Worm (Caenorhabditis elegans): ENCODE data around the gene F58B4.6.

ce11 chrV:10939990-10940570, 15.2 kb downstream of the F58B4.6 start:
- TF ChIP-seq unc-39 (tag; optimal IDR thresholded peaks at IDR 0.05): no peak
- TF ChIP-seq lin-39 (tag; optimal IDR thresholded peaks at IDR 0.05): no peak
- no peak for TF ChIP-seq ztf-11 (tag; optimal IDR thresholded peaks at IDR 0.05)
- TF ChIP-seq nhr-12 (tag; optimal IDR thresholded peaks at IDR 0.05): no peak
- no peak for TF ChIP-seq egl-27 (tag; optimal IDR thresholded peaks at IDR 0.05)
- no peak for TF ChIP-seq nhr-76 (tag; optimal IDR thresholded peaks at IDR 0.05)
- no peak for TF ChIP-seq ama-1 (optimal IDR thresholded peaks at IDR 0.05)
- no peak for TF ChIP-seq R02D3.7 (tag; optimal IDR thresholded peaks at IDR 0.05)
- TF ChIP-seq ceh-16 (tag; optimal IDR thresholded peaks at IDR 0.05): no peak
- no peak for TF ChIP-seq pqm-1 (tag; optimal IDR thresholded peaks at IDR 0.05)
- TF ChIP-seq nhr-67 (tag; optimal IDR thresholded peaks at IDR 0.05): no peak
- no peak for TF ChIP-seq unc-62 (GFP tag; optimal IDR thresholded peaks at IDR 0.05)
- TF ChIP-seq pha-4 (tag; optimal IDR thresholded peaks at IDR 0.05): no peak
